Fruit fly (Drosophila melanogaster) whole organism, pupa: Measurements from ENCODE around the gene Cdc7.
A peak's percentile ranks its signal among the peaks of the same experiment; 100 is the strongest.

Experiments used
- CG10348 ChIP-seq: fragments of 200-800 bp; sonication (Bioruptor generic); IDR thresholded peaks from 2 replicates; pipeline ENCODE4 v1.3.6; 2022; ENCODE audit warnings: missing biosample characterization, missing genetic modification characterization
- CG12605 ChIP-seq: fragments of 200-800 bp; sonication (Bioruptor generic); IDR thresholded peaks from 2 replicates; pipeline ENCODE4 v1.3.6; 2022; ENCODE audit warnings: missing biosample characterization, missing genetic modification characterization
- CG13204 ChIP-seq: fragments of 200-800 bp; sonication (Bioruptor generic); optimal IDR thresholded peaks from 2 replicates; lab custom pipeline; 2018; ENCODE audit warnings: missing biosample characterization, mild to moderate bottlenecking, missing genetic modification characterization, moderate library complexity
- CG14655 ChIP-seq: fragments of 200-800 bp; sonication (Bioruptor generic); optimal IDR thresholded peaks from 3 replicates; lab custom pipeline; 2017; ENCODE audit warnings: mild to moderate bottlenecking, missing biosample characterization, missing genetic modification reagents, missing genetic modification characterization
- CG15710 ChIP-seq: fragments of 200-800 bp; sonication (Bioruptor generic); optimal IDR thresholded peaks from 2 replicates; lab custom pipeline; 2018; ENCODE audit warnings: missing biosample characterization, mild to moderate bottlenecking, missing genetic modification characterization, moderate library complexity
- CG17806 ChIP-seq: fragments of 200-800 bp; sonication (Bioruptor generic); optimal IDR thresholded peaks from 2 replicates; lab custom pipeline; 2018; ENCODE audit warnings: missing biosample characterization, mild to moderate bottlenecking, missing genetic modification characterization, moderate library complexity
- CG32121 ChIP-seq: fragments of 200-800 bp; sonication (Bioruptor generic); IDR thresholded peaks from 2 replicates; pipeline ENCODE4 v1.3.6; 2022; ENCODE audit warnings: missing biosample characterization, missing genetic modification characterization
- CG34367 ChIP-seq: fragments of 200-800 bp; sonication (Bioruptor generic); optimal IDR thresholded peaks from 2 replicates; lab custom pipeline; 2018; ENCODE audit warnings: missing biosample characterization, mild to moderate bottlenecking, missing genetic modification characterization
- CG4496 ChIP-seq: fragments of 200-800 bp; sonication (Bioruptor generic); IDR thresholded peaks from 3 replicates; pipeline ENCODE4 v1.3.6; 2022; ENCODE audit warnings: missing biosample characterization, missing genetic modification characterization
- CG8159 ChIP-seq: fragments of 200-800 bp; sonication (Bioruptor generic); optimal IDR thresholded peaks from 3 replicates; lab custom pipeline; 2018; ENCODE audit warnings: missing biosample characterization, mild to moderate bottlenecking, missing genetic modification characterization, moderate library complexity
- CG8301 ChIP-seq: fragments of 200-800 bp; sonication (Bioruptor generic); optimal IDR thresholded peaks from 2 replicates; lab custom pipeline; 2018; ENCODE audit warnings: missing biosample characterization, mild to moderate bottlenecking, missing genetic modification characterization
- CG9948 ChIP-seq: fragments of 200-800 bp; sonication (Bioruptor generic); optimal IDR thresholded peaks from 2 replicates; lab custom pipeline; 2018; ENCODE audit warnings: missing biosample characterization, mild to moderate bottlenecking, missing genetic modification characterization, moderate library complexity
- D1 ChIP-seq: fragments of 200-800 bp; sonication (Bioruptor generic); optimal IDR thresholded peaks from 2 replicates; lab custom pipeline; 2018; ENCODE audit warnings: missing biosample characterization, mild to moderate bottlenecking, missing genetic modification characterization, moderate library complexity
- EcR ChIP-seq: fragments of 200-800 bp; sonication (Bioruptor generic); optimal IDR thresholded peaks from 3 replicates; lab custom pipeline; 2019; ENCODE audit warnings: missing biosample characterization, missing genetic modification characterization, mild to moderate bottlenecking, moderate library complexity, missing genetic modification reagents
- Ets98B ChIP-seq: fragments of 200-800 bp; sonication (Bioruptor generic); IDR thresholded peaks from 2 replicates; pipeline ENCODE4 v1.3.6; 2022; ENCODE audit warnings: missing biosample characterization, missing genetic modification characterization
- Pif1A ChIP-seq: fragments of 200-800 bp; sonication (Bioruptor generic); optimal IDR thresholded peaks from 3 replicates; lab custom pipeline; 2016; ENCODE audit warnings: missing biosample characterization, missing genetic modification characterization
- Pif1B ChIP-seq: fragments of 200-800 bp; sonication (Bioruptor generic); optimal IDR thresholded peaks from 3 replicates; lab custom pipeline; 2016; ENCODE audit warnings: missing biosample characterization, missing genetic modification characterization
- Snoo ChIP-seq: fragments of 200-800 bp; sonication (Bioruptor generic); optimal IDR thresholded peaks from 3 replicates; lab custom pipeline; 2017; ENCODE audit warnings: missing biosample characterization, mild to moderate bottlenecking, missing genetic modification characterization, inconsistent platforms
- fd96Ca ChIP-seq: fragments of 200-800 bp; sonication (Bioruptor generic); IDR thresholded peaks from 3 replicates; pipeline ENCODE4 v1.3.6; 2022; ENCODE audit warnings: missing biosample characterization, missing genetic modification characterization
- gl ChIP-seq: fragments of 200-800 bp; sonication (Bioruptor generic); optimal IDR thresholded peaks from 2 replicates; lab custom pipeline; 2018; ENCODE audit warnings: missing biosample characterization, mild to moderate bottlenecking, missing genetic modification characterization
- rn ChIP-seq: fragments of 200-800 bp; sonication (Bioruptor generic); IDR thresholded peaks from 2 replicates; pipeline ENCODE4 v1.3.6; 2022; ENCODE audit warnings: missing biosample characterization, missing genetic modification characterization

Gene Cdc7

dm6 chrX:6683635-6684499 is 29.5 kb downstream of the Cdc7 start, which contains the start of gene Pink1:
Pink1 (plus strand) TSS chrX:6683798.
- no peak for TF ChIP-seq gl (tag; lab: Kevin White, UChicago)
- TF ChIP-seq rn (GFP tag; lab: Robert Waterston, UW) = no peak
- TF ChIP-seq CG34367 (tag; lab: Kevin White, UChicago) = no peak
- no peak for TF ChIP-seq Pif1B
- no peak for TF ChIP-seq D1
- no peak for TF ChIP-seq Ets98B (GFP tag; lab: Robert Waterston, UW)
- TF ChIP-seq EcR (GFP tag; lab: Kevin White, UChicago) = no peak
- no peak for TF ChIP-seq Snoo (tag; lab: Kevin White, UChicago)
- TF ChIP-seq Pif1A = no peak
- TF ChIP-seq CG17806 = no peak
- TF ChIP-seq CG10348 (GFP tag; lab: Robert Waterston, UW) = no peak
- TF ChIP-seq CG12605 (GFP tag; lab: Robert Waterston, UW) = no peak

- TF ChIP-seq Snoo (tag; lab: Kevin White, UChicago) (no peak), CG8159 (no peak), Pif1A (no peak), CG15710 (no peak), CG13204 (GFP tag; lab: Kevin White, UChicago) (no peak), EcR (GFP tag; lab: Kevin White, UChicago) (peak; percentile 43)
Observed at dm6 chrX:6687267-6687666, 32.9 kb downstream of the Cdc7 start, which contains the start of gene CG44303. CG44303 (minus strand) TSS chrX:6687420.

- no peak for TF ChIP-seq CG8159
- TF ChIP-seq Pif1B = no peak
- no peak for TF ChIP-seq CG13204 (GFP tag; lab: Kevin White, UChicago)
- TF ChIP-seq gl (tag; lab: Kevin White, UChicago) = no peak
- TF ChIP-seq CG8301 (tag; lab: Kevin White, UChicago) = no peak
- TF ChIP-seq Pif1A = no peak
- TF ChIP-seq CG4496 (GFP tag; lab: Robert Waterston, UW) = no peak
- TF ChIP-seq CG32121 (GFP tag; lab: Robert Waterston, UW) = no peak
- no peak for TF ChIP-seq CG14655
- TF ChIP-seq D1 = no peak
- no peak for TF ChIP-seq rn (GFP tag; lab: Robert Waterston, UW)
- no peak for TF ChIP-seq CG9948 (tag; lab: Kevin White, UChicago)
- no peak for TF ChIP-seq Snoo (tag; lab: Kevin White, UChicago)
- no peak for TF ChIP-seq fd96Ca (GFP tag; lab: Robert Waterston, UW)
- no peak for TF ChIP-seq CG17806
Observed at dm6 chrX:6688620-6689400, 34.5 kb downstream of the Cdc7 start, which contains the start of gene CG3184. CG3184 (minus strand) TSS chrX:6688774.

dm6 chrX:6694105-6694788 is 39.9 kb downstream of the Cdc7 start:
- TF ChIP-seq CG10348 (GFP tag; lab: Robert Waterston, UW) (no peak), CG12605 (GFP tag; lab: Robert Waterston, UW) (no peak), CG14655 (no peak), CG32121 (GFP tag; lab: Robert Waterston, UW) (0 out of 2 replicates have a peak, but pooled peaks have one; percentile 18), CG9948 (tag; lab: Kevin White, UChicago) (no peak), CG4496 (GFP tag; lab: Robert Waterston, UW) (no peak), Ets98B (GFP tag; lab: Robert Waterston, UW) (no peak; the same call in 1 of the 2 replicates), Snoo (tag; lab: Kevin White, UChicago) (no peak), fd96Ca (GFP tag; lab: Robert Waterston, UW) (no peak), CG13204 (GFP tag; lab: Kevin White, UChicago) (peak; percentile 73), gl (tag; lab: Kevin White, UChicago) (no peak), CG8301 (tag; lab: Kevin White, UChicago) (no peak), CG15710 (peak; percentile 10), D1 (no peak), CG17806 (no peak)

dm6 chrX:6694979-6695388 is 40.6 kb downstream of the Cdc7 start, which contains the start of gene CG14442:
CG14442 (minus strand) TSS chrX:6695007.
- peak; percentile 6 for TF ChIP-seq Pif1B
- TF ChIP-seq CG13204 (GFP tag; lab: Kevin White, UChicago) = no peak
- TF ChIP-seq EcR (GFP tag; lab: Kevin White, UChicago) = no peak
- no peak for TF ChIP-seq CG32121 (GFP tag; lab: Robert Waterston, UW)
- TF ChIP-seq CG15710 = no peak
- no peak for TF ChIP-seq Snoo (tag; lab: Kevin White, UChicago)
- TF ChIP-seq CG14655 = no peak
- peak; percentile 30 for TF ChIP-seq CG8159
- peak; percentile 35 for TF ChIP-seq Pif1A
- no peak for TF ChIP-seq CG9948 (tag; lab: Kevin White, UChicago)
- TF ChIP-seq Ets98B (GFP tag; lab: Robert Waterston, UW) = peak; percentile 14; the same call in 1 of the 2 replicates
- no peak for TF ChIP-seq CG12605 (GFP tag; lab: Robert Waterston, UW)
- no peak for TF ChIP-seq rn (GFP tag; lab: Robert Waterston, UW)
- peak; percentile 21 for TF ChIP-seq CG17806
- no peak for TF ChIP-seq CG10348 (GFP tag; lab: Robert Waterston, UW)
- TF ChIP-seq D1 = no peak
- no peak for TF ChIP-seq CG34367 (tag; lab: Kevin White, UChicago)
- no peak for TF ChIP-seq CG8301 (tag; lab: Kevin White, UChicago)
- TF ChIP-seq gl (tag; lab: Kevin White, UChicago) = no peak
- peak; percentile 36; the same call in 1 of the 3 replicates for TF ChIP-seq CG4496 (GFP tag; lab: Robert Waterston, UW)
- TF ChIP-seq fd96Ca (GFP tag; lab: Robert Waterston, UW) = peak; percentile 11; the same call in 1 of the 3 replicates
